Worm (Caenorhabditis elegans): ENCODE measurements around the gene K09H11.11.

DNA sequence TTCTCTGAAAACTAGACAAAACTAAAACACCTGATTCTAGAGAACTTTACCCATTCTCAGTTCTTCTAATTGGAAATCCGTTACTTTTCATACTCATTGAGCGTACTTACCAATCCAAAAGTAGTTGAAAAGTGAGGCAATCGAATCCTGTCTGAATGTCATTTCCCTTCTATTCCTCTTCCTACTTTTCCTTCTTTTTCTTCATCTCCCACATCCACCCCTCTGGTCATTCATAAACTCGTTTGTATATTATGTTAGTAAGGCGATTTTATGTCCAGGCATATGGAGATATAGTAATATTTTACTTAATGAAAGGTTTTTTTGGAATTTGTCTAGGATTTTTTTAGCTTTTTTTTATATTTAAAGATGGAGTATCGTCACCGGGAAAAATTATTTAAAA, 46.7 kb downstream of the K09H11.11 start:
- TF ChIP-seq jun-1 (tag; optimal IDR thresholded peaks at IDR 0.05): no peak
- no peak for TF ChIP-seq lin-14 (GFP tag; optimal IDR thresholded peaks at IDR 0.05)
- TF ChIP-seq fkh-10 (GFP tag; optimal IDR thresholded peaks at IDR 0.05): no peak
- no peak for TF ChIP-seq sptf-1 (tag; optimal IDR thresholded peaks at IDR 0.05)
- TF ChIP-seq nhr-84 (tag; optimal IDR thresholded peaks at IDR 0.05): no peak
- TF ChIP-seq nhr-47 (tag; optimal IDR thresholded peaks at IDR 0.05): no peak

Measured in whole organism, L1 larva.